Worm (Caenorhabditis elegans) whole organism, L3 larva: ENCODE data around the gene T13C5.9.

Source experiments
- nfya-1 ChIP-seq: sonication (generic microtip); optimal IDR thresholded peaks from 2 replicates; lab custom pipeline; 2017; ENCODE audit warnings: missing genetic modification characterization, mild to moderate bottlenecking, missing compliant biosample characterization, antibody characterized with exemption, moderate library complexity; ENCODE audit not compliant: insufficient read depth
- nhr-28 ChIP-seq: fragments of 150-350 bp; optimal IDR thresholded peaks from 2 replicates; lab custom pipeline; 2014; ENCODE audit warnings: missing biosample characterization, missing genetic modification characterization
- sea-2 ChIP-seq: fragments of 150-350 bp; sonication (generic microtip); optimal IDR thresholded peaks from 4 replicates; lab custom pipeline; 2014; ENCODE audit warnings: missing biosample characterization, missing genetic modification reagents, missing genetic modification characterization
- snpc-4 ChIP-seq: fragments of 150-350 bp; optimal IDR thresholded peaks from 2 replicates; lab custom pipeline; 2014; ENCODE audit warnings: missing biosample characterization, missing genetic modification characterization
- unc-39 ChIP-seq: sonication (generic microtip); optimal IDR thresholded peaks from 4 replicates; lab custom pipeline; 2017; ENCODE audit warnings: missing biosample characterization, missing genetic modification characterization

DNA sequence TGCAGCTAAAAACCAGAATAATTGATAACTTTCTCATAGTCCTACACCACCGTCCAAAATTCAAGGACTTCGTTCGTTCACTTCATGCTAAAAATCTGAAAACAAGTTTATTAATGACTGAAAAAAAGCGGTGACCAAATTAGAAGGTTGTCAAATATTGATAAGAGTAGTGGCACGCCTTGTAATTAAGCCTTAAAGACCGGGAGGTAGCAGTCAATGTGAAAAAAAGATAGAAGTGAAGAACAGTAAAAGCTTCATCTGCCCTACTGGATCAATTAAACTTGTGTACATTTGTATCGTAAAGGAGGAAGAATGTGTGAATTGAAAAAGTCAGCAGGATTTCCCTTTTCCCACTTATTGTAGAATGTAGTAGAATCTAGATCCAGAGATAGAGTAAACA, 39.6 kb upstream of the T13C5.9 start, which contains the start of gene tag-275:
- TF ChIP-seq unc-39 (tag; lab: Kevin White, UChicago) (no peak), nfya-1 (tag; lab: Kevin White, UChicago) (no peak), nhr-28 (tag; lab: Kevin White, UChicago) (no peak), sea-2 (GFP tag; lab: Kevin White, UChicago) (no peak), snpc-4 (tag; lab: Kevin White, UChicago) (no peak)
